Fruit fly (Drosophila melanogaster) whole organism, embryonic: ENCODE measurements around the gene tweek.

ENCODE experiments used
- Atf-2 ChIP-seq: fragments of 200-800 bp; sonication (Bioruptor generic); optimal IDR thresholded peaks from 2 replicates; lab custom pipeline; 2016; ENCODE audit warnings: missing biosample characterization, missing genetic modification characterization
- CG10431 ChIP-seq: fragments of 200-800 bp; sonication (Bioruptor generic); optimal IDR thresholded peaks from 3 replicates; lab custom pipeline; 2018; ENCODE audit warnings: missing biosample characterization, mild to moderate bottlenecking, missing genetic modification characterization
- CG11560 ChIP-seq: fragments of 200-800 bp; sonication (Bioruptor generic); IDR thresholded peaks from 3 replicates; pipeline ENCODE4 v1.3.6; 2022; ENCODE audit warnings: missing biosample characterization, missing genetic modification characterization
- CG12104 ChIP-seq: fragments of 200-800 bp; sonication (Bioruptor generic); optimal IDR thresholded peaks from 3 replicates; lab custom pipeline; 2016; ENCODE audit warnings: missing biosample characterization, missing genetic modification characterization
- CG12659 ChIP-seq: fragments of 200-800 bp; sonication (Bioruptor generic); optimal IDR thresholded peaks from 3 replicates; lab custom pipeline; 2017; ENCODE audit warnings: mild to moderate bottlenecking, missing biosample characterization, missing genetic modification reagents, missing genetic modification characterization
- CG15514 ChIP-seq: fragments of 200-800 bp; sonication (Bioruptor generic); optimal IDR thresholded peaks from 3 replicates; lab custom pipeline; 2017; ENCODE audit warnings: missing biosample characterization, missing genetic modification characterization, mild to moderate bottlenecking, moderate library complexity, missing genetic modification reagents
- CG1647 ChIP-seq: fragments of 200-800 bp; sonication (Bioruptor generic); optimal IDR thresholded peaks from 3 replicates; lab custom pipeline; 2016; ENCODE audit warnings: missing biosample characterization, missing genetic modification characterization
- CG16779 ChIP-seq: fragments of 200-800 bp; sonication (Bioruptor generic); IDR thresholded peaks from 2 replicates; pipeline ENCODE4 v1.3.6; 2022; ENCODE audit warnings: missing biosample characterization, missing genetic modification characterization
- CG17328 ChIP-seq: fragments of 200-800 bp; sonication (Bioruptor generic); IDR thresholded peaks from 2 replicates; pipeline ENCODE4 v1.3.6; 2022; ENCODE audit warnings: missing biosample characterization, missing genetic modification characterization
- CG2120 ChIP-seq: fragments of 200-800 bp; sonication (Bioruptor generic); optimal IDR thresholded peaks from 3 replicates; lab custom pipeline; 2016; ENCODE audit warnings: missing biosample characterization, missing genetic modification characterization
- CG4404 ChIP-seq: fragments of 200-800 bp; sonication (Bioruptor generic); IDR thresholded peaks from 2 replicates; pipeline ENCODE4 v1.3.6; 2022; ENCODE audit warnings: missing biosample characterization, missing genetic modification characterization
- CG6654 ChIP-seq: fragments of 200-800 bp; sonication (Bioruptor generic); optimal IDR thresholded peaks from 2 replicates; lab custom pipeline; 2017; ENCODE audit warnings: missing biosample characterization, mild to moderate bottlenecking, missing genetic modification characterization
- CG8359 ChIP-seq: fragments of 200-800 bp; sonication (Bioruptor generic); optimal IDR thresholded peaks from 2 replicates; lab custom pipeline; 2017; ENCODE audit warnings: missing biosample characterization, mild to moderate bottlenecking, missing genetic modification characterization, borderline replicate concordance
- CG8944 ChIP-seq: fragments of 200-800 bp; sonication (Bioruptor generic); optimal IDR thresholded peaks from 3 replicates; lab custom pipeline; 2016; ENCODE audit warnings: missing biosample characterization, missing genetic modification characterization
- CG9817 ChIP-seq: fragments of 200-800 bp; sonication (Bioruptor generic); optimal IDR thresholded peaks from 2 replicates; lab custom pipeline; 2018; ENCODE audit warnings: missing biosample characterization, mild to moderate bottlenecking, missing genetic modification characterization, moderate library complexity
- CG9932 ChIP-seq: fragments of 200-800 bp; sonication (Bioruptor generic); IDR thresholded peaks from 2 replicates; pipeline ENCODE4 v1.3.6; 2022; ENCODE audit warnings: missing biosample characterization, missing genetic modification characterization
- CrebB ChIP-seq: fragments of 200-800 bp; sonication (Bioruptor generic); optimal IDR thresholded peaks from 3 replicates; lab custom pipeline; 2018; ENCODE audit warnings: missing biosample characterization, mild to moderate bottlenecking, missing genetic modification characterization
- Dip2 ChIP-seq: fragments of 200-800 bp; sonication (Bioruptor generic); IDR thresholded peaks from 2 replicates; pipeline ENCODE4 v1.3.6; 2022; ENCODE audit warnings: missing biosample characterization, missing genetic modification characterization
- Drgx ChIP-seq: fragments of 200-800 bp; sonication (Bioruptor generic); IDR thresholded peaks from 2 replicates; pipeline ENCODE4 v1.3.6; 2022; ENCODE audit warnings: missing biosample characterization, missing genetic modification characterization
- Eip74EF ChIP-seq, 2 experiments: fragments of 200-800 bp in 1 of 2; fragments of >200 bp in 1 of 2; sonication (Bioruptor generic) in 1 of 2; optimal IDR thresholded peaks; 2 replicates each; lab custom pipeline; 2017 to 2019; ENCODE audit warnings: missing biosample characterization in 2 of 2, missing genetic modification characterization in 2 of 2, mild to moderate bottlenecking in 1 of 2, moderate library complexity in 1 of 2
- Kr ChIP-seq: fragments of 200-800 bp; sonication (Bioruptor generic); optimal IDR thresholded peaks from 2 replicates; lab custom pipeline; 2017; ENCODE audit warnings: missing biosample characterization, mild to moderate bottlenecking, missing genetic modification characterization
- Neu2 ChIP-seq: fragments of 200-800 bp; sonication (Bioruptor generic); optimal IDR thresholded peaks from 3 replicates; lab custom pipeline; 2016; ENCODE audit warnings: missing biosample characterization, missing genetic modification characterization, borderline replicate concordance
- Nf-YA ChIP-seq: fragments of 200-800 bp; sonication (Bioruptor generic); IDR thresholded peaks from 2 replicates; pipeline ENCODE4 v1.3.6; 2022; ENCODE audit warnings: missing biosample characterization, missing genetic modification characterization
- Nf-YC ChIP-seq: fragments of 200-800 bp; optimal IDR thresholded peaks from 3 replicates; lab custom pipeline; 2019; ENCODE audit warnings: missing biosample characterization, mild to moderate bottlenecking, missing genetic modification characterization, moderate library complexity
- Rx ChIP-seq: fragments of 200-800 bp; sonication (Bioruptor generic); IDR thresholded peaks from 2 replicates; pipeline ENCODE4 v1.3.6; 2022; ENCODE audit warnings: missing biosample characterization, missing genetic modification characterization
- Taf1 ChIP-seq: fragments of 200-800 bp; sonication (Bioruptor generic); IDR thresholded peaks from 2 replicates; pipeline ENCODE4 v1.3.6; 2022; ENCODE audit warnings: missing biosample characterization, missing genetic modification characterization
- Trl ChIP-seq, 3 experiments: fragments of >200 bp in 2 of 3; fragments of 200-800 bp in 1 of 3; sonication (Bioruptor generic) in 1 of 3; optimal IDR thresholded peaks; 2 replicates in 1 of 3; 3 replicates in 2 of 3; lab custom pipeline; 2016 to 2017; ENCODE audit warnings: missing biosample characterization in 1 of 3, missing genetic modification characterization in 1 of 3
- Xrp1 ChIP-seq: fragments of 200-800 bp; sonication (Bioruptor generic); IDR thresholded peaks from 2 replicates; pipeline ENCODE4 v1.3.6; 2022; ENCODE audit warnings: missing biosample characterization, missing genetic modification characterization
- abd-A ChIP-seq: fragments of 200-800 bp; sonication (Bioruptor generic); optimal IDR thresholded peaks from 3 replicates; lab custom pipeline; 2019; ENCODE audit warnings: missing biosample characterization, mild to moderate bottlenecking, missing genetic modification characterization, moderate library complexity
- ara ChIP-seq: fragments of 200-800 bp; sonication (Bioruptor generic); IDR thresholded peaks from 2 replicates; pipeline ENCODE4 v1.3.6; 2022; ENCODE audit warnings: missing biosample characterization, missing genetic modification characterization
- ash1 ChIP-seq: fragments of 200-800 bp; sonication (Bioruptor generic); optimal IDR thresholded peaks from 2 replicates; lab custom pipeline; 2018; ENCODE audit warnings: missing biosample characterization, mild to moderate bottlenecking, missing genetic modification characterization
- bowl ChIP-seq: fragments of 200-800 bp; sonication (Bioruptor generic); IDR thresholded peaks from 2 replicates; pipeline ENCODE4 v1.3.6; 2022; ENCODE audit warnings: missing biosample characterization, missing genetic modification characterization
- cg ChIP-seq: fragments of 200-800 bp; sonication (Bioruptor generic); optimal IDR thresholded peaks from 3 replicates; lab custom pipeline; 2019; ENCODE audit warnings: missing biosample characterization, mild to moderate bottlenecking, missing genetic modification characterization, moderate library complexity
- cwo ChIP-seq: fragments of 200-800 bp; sonication (Bioruptor generic); optimal IDR thresholded peaks from 3 replicates; lab custom pipeline; 2017; ENCODE audit warnings: missing biosample characterization, missing genetic modification characterization, mild to moderate bottlenecking, moderate library complexity, missing genetic modification reagents
- danr ChIP-seq: fragments of 200-800 bp; sonication (Bioruptor generic); IDR thresholded peaks from 2 replicates; pipeline ENCODE4 v1.3.6; 2022; ENCODE audit warnings: missing biosample characterization, missing genetic modification characterization
- dm ChIP-seq: fragments of 200-800 bp; sonication (Bioruptor generic); optimal IDR thresholded peaks from 3 replicates; lab custom pipeline; 2016; ENCODE audit warnings: missing biosample characterization, missing genetic modification characterization
- dmrt99B ChIP-seq: fragments of 200-800 bp; sonication (Bioruptor generic); optimal IDR thresholded peaks from 2 replicates; lab custom pipeline; 2018; ENCODE audit warnings: missing biosample characterization, mild to moderate bottlenecking, missing genetic modification characterization, moderate library complexity
- gce ChIP-seq: fragments of 200-800 bp; sonication (Bioruptor generic); IDR thresholded peaks from 3 replicates; pipeline ENCODE4 v1.3.6; 2022; ENCODE audit warnings: missing biosample characterization, missing genetic modification characterization
- gem ChIP-seq: fragments of 200-800 bp; sonication (Bioruptor generic); optimal IDR thresholded peaks from 2 replicates; lab custom pipeline; 2019; ENCODE audit warnings: missing biosample characterization, mild to moderate bottlenecking, missing genetic modification characterization, moderate library complexity
- gt ChIP-seq: fragments of 200-800 bp; sonication (Bioruptor generic); IDR thresholded peaks from 2 replicates; pipeline ENCODE4 v1.3.6; 2022; ENCODE audit warnings: missing biosample characterization, missing genetic modification characterization
- ind ChIP-seq: fragments of 200-800 bp; sonication (Bioruptor generic); optimal IDR thresholded peaks from 3 replicates; lab custom pipeline; 2016; ENCODE audit warnings: missing biosample characterization, missing genetic modification characterization
- jumu ChIP-seq: fragments of 200-800 bp; sonication (Bioruptor generic); optimal IDR thresholded peaks from 3 replicates; lab custom pipeline; 2016; ENCODE audit warnings: missing biosample characterization, missing genetic modification characterization
- rib ChIP-seq: fragments of 200-800 bp; sonication (Bioruptor generic); IDR thresholded peaks from 2 replicates; pipeline ENCODE4 v1.3.6; 2022; ENCODE audit warnings: missing biosample characterization, missing genetic modification characterization
- run ChIP-seq: fragments of 200-800 bp; sonication (Bioruptor generic); optimal IDR thresholded peaks from 3 replicates; lab custom pipeline; 2018; ENCODE audit warnings: missing biosample characterization, mild to moderate bottlenecking, missing genetic modification characterization
- sim ChIP-seq: fragments of 200-800 bp; sonication (Bioruptor generic); IDR thresholded peaks from 2 replicates; pipeline ENCODE4 v1.3.6; 2022; ENCODE audit warnings: missing biosample characterization, missing genetic modification characterization
- sisA ChIP-seq: fragments of 200-800 bp; sonication (Bioruptor generic); IDR thresholded peaks from 2 replicates; pipeline ENCODE4 v1.3.6; 2022; ENCODE audit warnings: missing biosample characterization, missing genetic modification characterization
- tll ChIP-seq, 2 experiments: fragments of 200-800 bp in 1 of 2; fragments of >200 bp in 1 of 2; sonication (Bioruptor generic) in 1 of 2; optimal IDR thresholded peaks; 2 replicates each; lab custom pipeline; 2017 to 2019; ENCODE audit warnings: missing biosample characterization in 2 of 2, missing genetic modification characterization in 2 of 2, mild to moderate bottlenecking in 1 of 2, moderate library complexity in 1 of 2
- trem ChIP-seq: fragments of 200-800 bp; optimal IDR thresholded peaks from 3 replicates; lab custom pipeline; 2019; ENCODE audit warnings: missing biosample characterization, mild to moderate bottlenecking, missing genetic modification characterization, moderate library complexity
- zen2 ChIP-seq: fragments of 200-800 bp; sonication (Bioruptor generic); IDR thresholded peaks from 3 replicates; pipeline ENCODE4 v1.3.6; 2022; ENCODE audit warnings: missing biosample characterization, missing genetic modification characterization; ENCODE audit not compliant: partially characterized antibody

tweek gene

DNA sequence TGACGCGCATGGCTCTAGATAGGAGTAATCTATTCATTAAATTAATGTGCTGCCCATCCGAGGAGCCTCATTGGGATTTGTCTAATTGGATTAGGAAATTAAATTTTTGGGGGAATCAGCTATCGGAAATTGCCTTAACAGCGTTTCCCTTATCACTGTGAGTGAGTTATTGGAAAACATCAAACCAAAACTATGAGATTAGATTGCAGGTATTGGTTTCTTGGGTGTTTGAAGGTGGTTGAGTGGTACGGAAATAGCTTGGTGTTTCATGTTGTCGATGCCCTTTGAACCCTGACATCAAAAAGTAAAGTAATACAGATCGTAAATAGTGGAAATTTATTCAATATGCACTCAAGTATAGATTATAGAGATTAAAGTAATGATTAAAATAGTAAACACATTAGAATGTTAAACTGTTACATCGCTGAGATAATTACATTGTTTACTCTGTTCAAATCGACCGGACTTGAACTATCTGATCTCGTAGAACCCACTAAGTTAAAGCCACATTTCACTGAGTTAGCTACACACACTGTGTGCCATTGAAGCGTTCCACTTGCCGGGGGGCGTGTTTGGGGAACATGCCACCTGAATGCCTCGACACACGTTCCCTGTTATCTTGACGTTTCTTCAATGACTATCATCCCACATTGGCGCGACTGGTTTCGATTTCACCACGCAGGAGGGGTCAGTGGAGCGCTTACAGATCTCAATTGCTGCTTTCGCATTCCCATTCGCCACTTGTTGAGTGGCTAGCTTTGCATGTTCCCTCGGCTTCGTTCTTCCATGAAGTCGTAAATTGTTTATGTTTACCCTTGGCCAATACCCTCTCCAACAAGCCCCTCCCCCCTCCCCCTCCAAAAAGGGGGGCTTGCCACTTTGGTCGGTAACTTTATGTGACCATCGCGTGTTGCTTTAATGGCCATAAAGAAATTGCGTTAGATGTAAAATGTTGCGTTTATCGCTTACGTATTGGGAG lies 5.1 kb upstream of the tweek start (continued):
- TF ChIP-seq ind (GFP tag; lab: Kevin White, UChicago) (no peak), trem (no peak), Trl (optimal IDR thresholded peaks at IDR 0.05; lab: Kevin White, UChicago) (no peak), Trl (GFP tag; optimal IDR thresholded peaks at IDR 0.05; lab: Kevin White, UChicago) (no peak), tll (GFP tag; optimal IDR thresholded peaks at IDR 0.05; lab: Kevin White, UChicago) (no peak), cwo (GFP tag; lab: Kevin White, UChicago) (peak; percentile 9), CG4404 (no peak), gem (tag; lab: Kevin White, UChicago) (no peak), CG15514 (GFP tag; lab: Kevin White, UChicago) (no peak), cg (GFP tag; lab: Kevin White, UChicago) (no peak), CG9817 (no peak), dm (no peak), CG6654 (GFP tag; lab: Kevin White, UChicago) (no peak), zen2 (GFP tag; lab: Robert Waterston, UW) (no peak), CG12104 (GFP tag; lab: Kevin White, UChicago) (no peak), CG1647 (no peak), rib (no peak), CG12659 (no peak), dmrt99B (tag; lab: Kevin White, UChicago) (no peak), Drgx (GFP tag; lab: Robert Waterston, UW) (peak; percentile 17; the same call in 1 of the 2 replicates), Xrp1 (no peak), run (tag; lab: Kevin White, UChicago) (no peak), Rx (GFP tag; lab: Robert Waterston, UW) (no peak), CG17328 (GFP tag; lab: Robert Waterston, UW) (no peak), CG10431 (GFP tag; lab: Kevin White, UChicago) (no peak), Neu2 (no peak), ash1 (no peak), Nf-YA (GFP tag; lab: Robert Waterston, UW) (0 out of 2 replicates have a peak, but pooled peaks have one; percentile 13), sisA (GFP tag; lab: Robert Waterston, UW) (no peak), Atf-2 (GFP tag; lab: Kevin White, UChicago) (no peak), Dip2 (GFP tag; lab: Robert Waterston, UW) (no peak), gce (GFP tag; lab: Robert Waterston, UW) (no peak), Kr (no peak), CG9932 (GFP tag; lab: Robert Waterston, UW) (no peak), ara (GFP tag; lab: Robert Waterston, UW) (no peak), Eip74EF (GFP tag; optimal IDR thresholded peaks at IDR 0.05; lab: Kevin White, UChicago) (peak in 1 of 2 experiments; percentile 19), gt (no peak), Taf1 (no peak), CG8944 (GFP tag; lab: Kevin White, UChicago) (no peak), jumu (GFP tag; lab: Kevin White, UChicago) (no peak), sim (GFP tag; lab: Robert Waterston, UW) (no peak), bowl (no peak), abd-A (tag; lab: Kevin White, UChicago) (no peak), Nf-YC (no peak), CG11560 (tag; lab: Robert Waterston, UW) (no peak), CG16779 (GFP tag; lab: Robert Waterston, UW) (no peak), danr (GFP tag; lab: Robert Waterston, UW) (no peak), CG8359 (no peak), CrebB (no peak), CG2120 (GFP tag; lab: Kevin White, UChicago) (peak; percentile 25)
